Worm (Caenorhabditis elegans): ENCODE measurements around the gene C32B5.6.

- TF ChIP-seq ceh-16 (tag; optimal IDR thresholded peaks at IDR 0.05) (no peak), nhr-237 (tag; optimal IDR thresholded peaks at IDR 0.05) (no peak), mdl-1 (tag; optimal IDR thresholded peaks at IDR 0.05) (no peak), unc-39 (tag; optimal IDR thresholded peaks at IDR 0.05) (no peak)
Observed at ce11 chrII:950374-950773, 17.8 kb upstream of the C32B5.6 start.

All from whole organism, L2 larva.